Fruit fly (Drosophila melanogaster): Measurements from ENCODE around the gene Sirup.
A peak's percentile ranks its signal among the peaks of the same experiment; 100 is the strongest.

DNA sequence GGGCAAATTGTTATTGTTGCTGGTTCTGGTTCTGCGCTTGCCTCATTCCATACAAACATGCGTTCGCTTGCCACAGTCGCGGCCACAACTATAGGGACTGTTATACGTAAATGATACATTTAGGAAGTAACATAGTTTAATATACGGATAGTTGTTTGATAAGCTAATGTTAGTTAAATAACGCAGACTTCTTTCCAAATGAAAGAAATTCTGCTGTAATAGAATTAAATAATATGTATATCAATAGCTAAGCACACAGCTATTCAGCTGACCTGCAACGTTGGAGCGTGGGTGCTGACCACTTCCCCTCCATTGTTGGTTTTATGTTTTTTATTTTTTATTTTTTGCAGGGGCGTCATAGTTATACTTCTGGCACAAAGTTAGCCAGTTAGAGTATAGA lies 36.1 kb downstream of the Sirup start:
- no peak for TF ChIP-seq CG4318 (GFP tag; optimal IDR thresholded peaks at IDR 0.05)
- TF ChIP-seq Hr4 (GFP tag; optimal IDR thresholded peaks at IDR 0.05): peak; percentile 76
- peak; percentile 65 for TF ChIP-seq Gug (GFP tag; IDR thresholded peaks at IDR 0.05)
- TF ChIP-seq lz (GFP tag; optimal IDR thresholded peaks at IDR 0.05): peak; percentile 31
- TF ChIP-seq achi (GFP tag; optimal IDR thresholded peaks at IDR 0.05): peak; percentile 62
- peak; percentile 2 for TF ChIP-seq Sox15 (GFP tag; optimal IDR thresholded peaks at IDR 0.05)
- TF ChIP-seq net (GFP tag; optimal IDR thresholded peaks at IDR 0.05): peak; percentile 65
- TF ChIP-seq CG16779 (tag; optimal IDR thresholded peaks at IDR 0.05): no peak
- peak; percentile 32 for TF ChIP-seq topi (GFP tag; optimal IDR thresholded peaks at IDR 0.05)
- TF ChIP-seq CG3032 (tag; optimal IDR thresholded peaks at IDR 0.05): peak; percentile 36
- no peak for TF ChIP-seq Sox102F (GFP tag; optimal IDR thresholded peaks at IDR 0.05)
